Fruit fly (Drosophila melanogaster): ENCODE results near the gene CG42680.

CG42680 gene

DNA sequence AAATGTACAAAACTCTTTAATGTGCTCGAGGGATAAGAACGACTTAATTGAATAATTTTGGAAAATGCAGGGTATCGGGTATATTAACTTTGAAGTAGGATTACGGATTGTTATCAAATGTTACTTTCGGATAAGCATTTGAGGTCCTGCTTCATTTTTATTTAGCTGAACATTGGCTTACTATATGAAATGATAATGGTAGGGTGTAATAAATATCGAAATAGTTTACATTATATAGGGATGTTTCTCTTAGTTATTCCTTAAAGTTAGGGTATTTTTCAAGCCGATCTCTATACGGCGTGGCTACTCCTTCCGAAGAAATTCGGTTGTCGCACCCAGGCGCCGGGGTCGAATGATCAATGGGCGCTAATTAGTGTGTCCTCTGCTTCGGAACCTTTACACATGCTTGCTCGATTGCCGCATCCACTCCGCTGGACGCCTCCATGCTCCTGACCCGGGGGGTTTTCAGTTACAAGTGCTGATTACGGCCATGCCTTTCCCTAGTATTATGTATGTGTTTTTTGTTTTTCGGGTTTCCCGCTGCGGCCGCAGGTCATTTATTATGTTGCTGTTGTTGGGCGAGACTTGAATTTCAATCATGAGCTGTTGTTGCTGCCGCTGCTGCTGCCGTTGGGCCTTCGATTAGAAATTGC is 48.0 kb downstream of the CG42680 start (continued):
- TF ChIP-seq CG13424 (tag; optimal IDR thresholded peaks at IDR 0.05) (peak; percentile 1), MBD-R2 (GFP tag; IDR thresholded peaks at IDR 0.05) (no peak), CG15696 (tag; optimal IDR thresholded peaks at IDR 0.05) (peak; percentile 20), Poxn (GFP tag; IDR thresholded peaks at IDR 0.05) (no peak), eyg (GFP tag; optimal IDR thresholded peaks at IDR 0.05) (no peak), CG10267 (tag; optimal IDR thresholded peaks at IDR 0.05) (peak; percentile 14), row (GFP tag; IDR thresholded peaks at IDR 0.05) (peak; percentile 67), D19A (tag; optimal IDR thresholded peaks at IDR 0.05) (peak; percentile 98), Doc3 (GFP tag; IDR thresholded peaks at IDR 0.05; ENCODE audit: partially characterized antibody) (no peak), CG17361 (GFP tag; IDR thresholded peaks at IDR 0.05) (peak; percentile 39; the same call in 1 of the 3 replicates), CG16815 (GFP tag; optimal IDR thresholded peaks at IDR 0.05) (peak; percentile 9), grau (tag; optimal IDR thresholded peaks at IDR 0.05) (peak; percentile 1), twi (tag; optimal IDR thresholded peaks at IDR 0.05) (peak; percentile 88), CG14710 (tag; optimal IDR thresholded peaks at IDR 0.05) (peak; percentile 21), Hr3 (GFP tag; optimal IDR thresholded peaks at IDR 0.05) (no peak), CG12391 (tag; optimal IDR thresholded peaks at IDR 0.05) (peak; percentile 30), CG6689 (GFP tag; IDR thresholded peaks at IDR 0.05) (0 out of 2 replicates have a peak, but pooled peaks have one; percentile 23), CG31441 (GFP tag; IDR thresholded peaks at IDR 0.05) (peak; percentile 10; the same call in 1 of the 2 replicates), vnd (GFP tag; IDR thresholded peaks at IDR 0.05; ENCODE audit: partially characterized antibody) (0 out of 3 replicates have a peak, but pooled peaks have one; percentile 11), jing (GFP tag; optimal IDR thresholded peaks at IDR 0.05) (no peak), CG7963 (GFP tag; IDR thresholded peaks at IDR 0.05; ENCODE audit: partially characterized antibody) (no peak), CG4360 (GFP tag; IDR thresholded peaks at IDR 0.05) (peak; percentile 83), CG2202 (tag; optimal IDR thresholded peaks at IDR 0.05) (peak; percentile 3), mirr (GFP tag; optimal IDR thresholded peaks at IDR 0.05) (no peak), shn (GFP tag; optimal IDR thresholded peaks at IDR 0.05) (no peak), trem (tag; optimal IDR thresholded peaks at IDR 0.05) (peak; percentile 1), croc (GFP tag; conservative IDR thresholded peaks at IDR 0.05) (peak; percentile 18; the same call in 1 of the 3 replicates), CG9727 (GFP tag; optimal IDR thresholded peaks at IDR 0.05) (peak; percentile 3), CG30403 (GFP tag; optimal IDR thresholded peaks at IDR 0.05) (peak; percentile 3), CG12155 (GFP tag; optimal IDR thresholded peaks at IDR 0.05) (no peak), lola (GFP tag; optimal IDR thresholded peaks at IDR 0.05) (peak in 1 of 3 experiments; percentile 52), odd (GFP tag; optimal IDR thresholded peaks at IDR 0.05) (peak; percentile 7), CG33557 (GFP tag; optimal IDR thresholded peaks at IDR 0.05) (peak; percentile 23), CoRest (tag; optimal IDR thresholded peaks at IDR 0.05) (peak; percentile 9), eve (GFP tag; optimal IDR thresholded peaks at IDR 0.05) (peak in 1 of 2 experiments; percentile 18)

DNA sequence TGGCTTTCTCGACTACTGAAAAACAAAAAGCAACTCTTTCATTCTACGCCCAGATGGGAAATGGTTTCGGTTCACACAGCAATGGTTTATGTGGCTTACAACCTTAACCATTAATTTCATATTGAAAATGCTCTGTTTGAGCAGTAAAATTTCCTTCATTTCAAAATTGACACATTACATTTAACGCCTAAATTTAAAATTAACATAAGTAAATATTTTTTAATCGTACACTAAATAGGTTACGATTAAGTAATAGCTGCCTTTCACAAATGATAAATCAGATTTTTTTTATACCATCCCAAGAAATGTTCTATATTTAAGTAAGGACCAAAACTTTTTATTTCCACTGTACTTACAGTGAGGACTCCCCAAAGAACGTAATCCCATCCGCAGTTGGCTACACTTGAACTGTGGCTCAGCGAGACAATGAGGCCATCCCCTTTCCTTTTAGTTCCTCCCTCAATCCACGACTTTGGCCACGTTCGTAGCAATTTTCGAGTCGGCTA is 49.1 kb downstream of the CG42680 start:
- TF ChIP-seq CG6854 (GFP tag; optimal IDR thresholded peaks at IDR 0.05), result no peak
- peak in 1 of 2 experiments; percentile 63 for TF ChIP-seq eve (GFP tag; optimal IDR thresholded peaks at IDR 0.05)
- 0 out of 3 replicates have a peak, but pooled peaks have one; percentile 13 for TF ChIP-seq zfh1 (GFP tag; IDR thresholded peaks at IDR 0.05)
- no peak for TF ChIP-seq Dfd (GFP tag; optimal IDR thresholded peaks at IDR 0.05)
- no peak for TF ChIP-seq gt (GFP tag; IDR thresholded peaks at IDR 0.05)
- TF ChIP-seq Med (GFP tag), result peak; percentile 49
- TF ChIP-seq Dll (GFP tag; IDR thresholded peaks at IDR 0.05; ENCODE audit: partially characterized antibody), result no peak
- TF ChIP-seq Nf-YC (tag; optimal IDR thresholded peaks at IDR 0.05), result no peak
- peak; percentile 67 for TF ChIP-seq sens (GFP tag)
- TF ChIP-seq CG17361 (GFP tag; IDR thresholded peaks at IDR 0.05), result 0 out of 3 replicates have a peak, but pooled peaks have one; percentile 4
- TF ChIP-seq CG9727 (GFP tag; optimal IDR thresholded peaks at IDR 0.05), result peak; percentile 7
- no peak for TF ChIP-seq psq (GFP tag; optimal IDR thresholded peaks at IDR 0.05)
- no peak for TF ChIP-seq BEAF-32 (GFP tag; optimal IDR thresholded peaks at IDR 0.05)
- peak; percentile 58 for TF ChIP-seq CG8388 (GFP tag; optimal IDR thresholded peaks at IDR 0.05)
- no peak for TF ChIP-seq CG4820 (GFP tag; optimal IDR thresholded peaks at IDR 0.05)
- peak; percentile 38 for TF ChIP-seq gem (tag; optimal IDR thresholded peaks at IDR 0.05)
- peak; percentile 31 for TF ChIP-seq grau (tag; optimal IDR thresholded peaks at IDR 0.05)
- peak; percentile 16 for TF ChIP-seq phol (tag; optimal IDR thresholded peaks at IDR 0.05)
